Fruit fly (Drosophila melanogaster) whole organism, prepupa: ENCODE measurements around the gene Act87E.

Source experiments
- Blimp-1 ChIP-seq: fragments of 200-800 bp; sonication (Bioruptor generic); optimal IDR thresholded peaks from 3 replicates; lab custom pipeline; 2017; ENCODE audit warnings: missing biosample characterization, missing genetic modification characterization, mild to moderate bottlenecking, moderate library complexity, missing genetic modification reagents
- CG10631 ChIP-seq: fragments of 200-800 bp; sonication (Bioruptor generic); optimal IDR thresholded peaks from 2 replicates; lab custom pipeline; 2016; ENCODE audit warnings: missing biosample characterization, missing genetic modification characterization
- CG11294 ChIP-seq: fragments of 200-800 bp; sonication (Bioruptor generic); IDR thresholded peaks from 2 replicates; pipeline ENCODE4 v1.3.6; 2022; ENCODE audit warnings: missing biosample characterization, missing genetic modification characterization
- CG11902 ChIP-seq: fragments of 200-800 bp; sonication (Bioruptor generic); optimal IDR thresholded peaks from 3 replicates; lab custom pipeline; 2016; ENCODE audit warnings: missing biosample characterization, missing genetic modification characterization
- CG15336 ChIP-seq: fragments of 200-800 bp; sonication (Bioruptor generic); IDR thresholded peaks from 2 replicates; pipeline ENCODE4 v1.3.6; 2022; ENCODE audit warnings: missing biosample characterization, missing genetic modification characterization
- CG1621 ChIP-seq: fragments of 200-800 bp; sonication (Bioruptor generic); optimal IDR thresholded peaks from 3 replicates; lab custom pipeline; 2018; ENCODE audit warnings: missing biosample characterization, mild to moderate bottlenecking, missing genetic modification characterization
- CG16779 ChIP-seq: fragments of 200-800 bp; sonication (Bioruptor generic); optimal IDR thresholded peaks from 3 replicates; lab custom pipeline; 2017; ENCODE audit warnings: missing biosample characterization, mild to moderate bottlenecking, missing genetic modification characterization
- CG3032 ChIP-seq: fragments of 200-800 bp; optimal IDR thresholded peaks from 2 replicates; lab custom pipeline; 2019; ENCODE audit warnings: missing biosample characterization, mild to moderate bottlenecking, missing genetic modification characterization, moderate library complexity
- CG32006 ChIP-seq: fragments of 200-800 bp; sonication (Bioruptor generic); optimal IDR thresholded peaks from 3 replicates; lab custom pipeline; 2017; ENCODE audit warnings: missing biosample characterization, mild to moderate bottlenecking, missing genetic modification characterization
- CG34406 ChIP-seq: fragments of 200-800 bp; sonication (Bioruptor generic); optimal IDR thresholded peaks from 3 replicates; lab custom pipeline; 2016; ENCODE audit warnings: missing biosample characterization, missing genetic modification characterization
- CG3919 ChIP-seq: fragments of 200-800 bp; sonication (Bioruptor generic); optimal IDR thresholded peaks from 3 replicates; lab custom pipeline; 2016; ENCODE audit warnings: missing biosample characterization, missing genetic modification characterization
- CG4318 ChIP-seq: fragments of 200-800 bp; sonication (Bioruptor generic); optimal IDR thresholded peaks from 3 replicates; lab custom pipeline; 2017; ENCODE audit warnings: missing biosample characterization, mild to moderate bottlenecking, missing genetic modification characterization
- CG6163 ChIP-seq: fragments of 200-800 bp; sonication (Bioruptor generic); IDR thresholded peaks from 3 replicates; pipeline ENCODE4 v1.3.6; 2022; ENCODE audit warnings: missing biosample characterization, missing genetic modification characterization
- CG6276 ChIP-seq: fragments of 200-800 bp; sonication (Bioruptor generic); optimal IDR thresholded peaks from 2 replicates; lab custom pipeline; 2017; ENCODE audit warnings: missing biosample characterization, mild to moderate bottlenecking, missing genetic modification characterization
- CG6808 ChIP-seq: fragments of 200-800 bp; sonication (Bioruptor generic); optimal IDR thresholded peaks from 3 replicates; lab custom pipeline; 2017; ENCODE audit warnings: missing biosample characterization, missing genetic modification characterization, mild to moderate bottlenecking, moderate library complexity, missing genetic modification reagents
- CG6854 ChIP-seq: fragments of 200-800 bp; sonication (Bioruptor generic); optimal IDR thresholded peaks from 2 replicates; lab custom pipeline; 2017; ENCODE audit warnings: missing biosample characterization, mild to moderate bottlenecking, missing genetic modification characterization
- CG7368 ChIP-seq: fragments of 200-800 bp; sonication (Bioruptor generic); optimal IDR thresholded peaks from 3 replicates; lab custom pipeline; 2016; ENCODE audit warnings: missing biosample characterization, missing genetic modification characterization
- CG8119 ChIP-seq: fragments of 200-800 bp; sonication (Bioruptor generic); IDR thresholded peaks from 3 replicates; pipeline ENCODE4 v1.3.6; 2022; ENCODE audit warnings: missing biosample characterization, missing genetic modification characterization
- CG8632 ChIP-seq: fragments of 200-800 bp; sonication (Bioruptor generic); optimal IDR thresholded peaks from 3 replicates; lab custom pipeline; 2016; ENCODE audit warnings: missing biosample characterization, missing genetic modification characterization
- CG9139 ChIP-seq: fragments of 200-800 bp; sonication (Bioruptor generic); optimal IDR thresholded peaks from 3 replicates; lab custom pipeline; 2017; ENCODE audit warnings: missing biosample characterization, mild to moderate bottlenecking, missing genetic modification characterization
- Eip78C ChIP-seq: fragments of 200-800 bp; sonication (Bioruptor generic); peaks from one replicate; lab custom pipeline; 2016; ENCODE audit warnings: missing biosample characterization, missing genetic modification characterization
- Eip93F ChIP-seq: fragments of 200-800 bp; sonication (Bioruptor generic); optimal IDR thresholded peaks from 2 replicates; lab custom pipeline; 2016; ENCODE audit warnings: missing biosample characterization, mild to moderate bottlenecking, missing genetic modification characterization
- Hr38 ChIP-seq: sonication (Bioruptor generic); optimal IDR thresholded peaks from 2 replicates; lab custom pipeline; 2016; ENCODE audit warnings: missing biosample characterization, missing genetic modification characterization
- Hr39 ChIP-seq: fragments of 200-800 bp; sonication (Bioruptor generic); optimal IDR thresholded peaks from 2 replicates; lab custom pipeline; 2016; ENCODE audit warnings: missing biosample characterization, missing genetic modification characterization
- Hr4 ChIP-seq: fragments of 200-800 bp; sonication (Bioruptor generic); optimal IDR thresholded peaks from 3 replicates; lab custom pipeline; 2016; ENCODE audit warnings: missing biosample characterization, missing genetic modification characterization
- Lpt ChIP-seq: fragments of 200-800 bp; sonication (Bioruptor generic); optimal IDR thresholded peaks from 3 replicates; lab custom pipeline; 2016; ENCODE audit warnings: missing biosample characterization, missing genetic modification characterization
- Met ChIP-seq: fragments of 200-800 bp; sonication (Bioruptor generic); optimal IDR thresholded peaks from 3 replicates; lab custom pipeline; 2016; ENCODE audit warnings: missing biosample characterization, missing genetic modification characterization
- OdsH ChIP-seq: fragments of 200-800 bp; sonication (Bioruptor generic); optimal IDR thresholded peaks from 3 replicates; lab custom pipeline; 2016; ENCODE audit warnings: missing biosample characterization, missing genetic modification characterization
- Smox ChIP-seq: fragments of 200-800 bp; sonication (Bioruptor generic); optimal IDR thresholded peaks from 3 replicates; lab custom pipeline; 2016; ENCODE audit warnings: missing biosample characterization, missing genetic modification characterization
- Sox14 ChIP-seq: fragments of 200-800 bp; sonication (Bioruptor generic); optimal IDR thresholded peaks from 3 replicates; lab custom pipeline; 2016; ENCODE audit warnings: missing biosample characterization, missing genetic modification characterization
- acj6 ChIP-seq: fragments of 200-800 bp; sonication (Bioruptor generic); optimal IDR thresholded peaks from 3 replicates; lab custom pipeline; 2016; ENCODE audit warnings: missing biosample characterization, missing genetic modification characterization
- eg ChIP-seq: fragments of 200-800 bp; sonication (Bioruptor generic); IDR thresholded peaks from 3 replicates; pipeline ENCODE4 v1.3.6; 2022; ENCODE audit warnings: missing biosample characterization, missing genetic modification characterization
- esn ChIP-seq: fragments of 200-800 bp; sonication (Bioruptor generic); optimal IDR thresholded peaks from 2 replicates; lab custom pipeline; 2016; ENCODE audit warnings: missing biosample characterization, mild to moderate bottlenecking, missing genetic modification characterization, moderate library complexity
- fd59A ChIP-seq: fragments of 200-800 bp; sonication (Bioruptor generic); optimal IDR thresholded peaks from 2 replicates; lab custom pipeline; 2017; ENCODE audit warnings: missing biosample characterization, mild to moderate bottlenecking, missing genetic modification characterization, missing genetic modification reagents
- fd85E ChIP-seq: fragments of 200-800 bp; sonication (Bioruptor generic); optimal IDR thresholded peaks from 3 replicates; lab custom pipeline; 2016; ENCODE audit warnings: missing biosample characterization, missing genetic modification characterization
- fkh ChIP-seq: fragments of 200-800 bp; sonication (Bioruptor generic); optimal IDR thresholded peaks from 3 replicates; lab custom pipeline; 2017; ENCODE audit warnings: missing biosample characterization, mild to moderate bottlenecking, missing genetic modification characterization, moderate library complexity
- lz ChIP-seq: fragments of 200-800 bp; sonication (Bioruptor generic); optimal IDR thresholded peaks from 3 replicates; lab custom pipeline; 2016; ENCODE audit warnings: missing biosample characterization, missing genetic modification characterization
- net ChIP-seq: fragments of 200-800 bp; sonication (Bioruptor generic); optimal IDR thresholded peaks from 3 replicates; lab custom pipeline; 2016; ENCODE audit warnings: missing biosample characterization, missing genetic modification characterization
- pdm3 ChIP-seq: fragments of 200-800 bp; sonication (Bioruptor generic); optimal IDR thresholded peaks from 3 replicates; lab custom pipeline; 2016; ENCODE audit warnings: missing biosample characterization, missing genetic modification characterization
- salr ChIP-seq, 2 experiments: fragments of 200-800 bp; sonication (Bioruptor generic); optimal IDR thresholded peaks; 3 replicates each; lab custom pipeline; 2016 to 2018; ENCODE audit warnings: missing biosample characterization in 2 of 2, missing genetic modification characterization in 2 of 2, mild to moderate bottlenecking in 1 of 2
- svp ChIP-seq: fragments of 200-800 bp; sonication (Bioruptor generic); peaks from one replicate; lab custom pipeline; 2016; ENCODE audit warnings: missing biosample characterization, missing genetic modification characterization
- topi ChIP-seq: fragments of 200-800 bp; sonication (Bioruptor generic); optimal IDR thresholded peaks from 3 replicates; lab custom pipeline; 2016; ENCODE audit warnings: missing biosample characterization, missing genetic modification characterization
- vri ChIP-seq: fragments of 200-800 bp; sonication (Bioruptor generic); optimal IDR thresholded peaks from 3 replicates; lab custom pipeline; 2016; ENCODE audit warnings: missing biosample characterization, mild to moderate bottlenecking, missing genetic modification characterization

The Act87E gene

DNA sequence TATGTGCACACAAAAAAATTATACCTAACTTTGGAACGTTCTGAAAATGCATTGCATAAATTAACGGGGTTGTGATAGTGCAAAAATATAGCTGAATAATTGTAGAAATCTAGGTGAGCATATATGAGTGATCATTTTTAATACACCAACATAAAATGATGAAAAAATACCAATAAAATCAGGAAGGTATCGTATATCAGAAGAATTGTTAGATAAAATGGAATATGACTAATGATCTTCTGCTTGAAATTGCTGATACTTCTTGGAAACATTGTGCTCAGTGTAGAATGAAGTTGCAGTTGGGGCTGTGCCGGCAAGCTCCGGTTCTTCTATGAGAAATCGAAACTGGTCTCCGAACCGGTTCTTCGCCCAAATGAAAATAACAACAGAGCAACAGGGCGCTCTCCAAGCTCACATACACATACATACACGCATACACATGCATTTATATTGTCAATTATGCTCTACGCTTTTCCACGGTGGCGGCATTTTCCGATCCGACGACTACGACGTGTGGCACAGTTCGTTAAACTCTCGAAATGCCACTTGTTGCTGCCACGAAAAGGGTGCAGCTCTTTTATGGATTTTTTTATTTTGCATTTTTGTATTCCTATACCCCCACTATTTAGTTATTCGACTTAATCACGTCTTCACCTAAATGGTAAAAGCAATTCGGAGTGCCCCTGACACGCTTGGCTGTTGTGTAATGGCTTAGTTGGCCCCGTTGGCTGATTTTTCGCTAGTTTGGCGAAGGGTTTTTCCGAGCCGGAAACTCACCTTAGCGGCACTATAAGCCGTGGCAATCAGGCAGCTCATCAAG is 24.7 kb upstream of the Act87E start (continued):
- TF ChIP-seq Met (peak; percentile 95), svp (GFP tag; lab: Kevin White, UChicago) (peak; percentile 97), CG10631 (peak; percentile 95), CG8632 (GFP tag; lab: Kevin White, UChicago) (peak; percentile 96), CG34406 (GFP tag; lab: Kevin White, UChicago) (peak; percentile 96), CG3919 (GFP tag; lab: Kevin White, UChicago) (peak; percentile 91), salr (GFP tag; optimal IDR thresholded peaks at IDR 0.05; lab: Kevin White, UChicago) (peak; percentile 85 to 95), Blimp-1 (GFP tag; lab: Kevin White, UChicago) (peak; percentile 91), Hr38 (GFP tag; lab: Kevin White, UChicago) (peak; percentile 25), Sox14 (GFP tag; lab: Kevin White, UChicago) (peak; percentile 96)
- TF ChIP-seq, all 60 proteins: peak for 60

DNA sequence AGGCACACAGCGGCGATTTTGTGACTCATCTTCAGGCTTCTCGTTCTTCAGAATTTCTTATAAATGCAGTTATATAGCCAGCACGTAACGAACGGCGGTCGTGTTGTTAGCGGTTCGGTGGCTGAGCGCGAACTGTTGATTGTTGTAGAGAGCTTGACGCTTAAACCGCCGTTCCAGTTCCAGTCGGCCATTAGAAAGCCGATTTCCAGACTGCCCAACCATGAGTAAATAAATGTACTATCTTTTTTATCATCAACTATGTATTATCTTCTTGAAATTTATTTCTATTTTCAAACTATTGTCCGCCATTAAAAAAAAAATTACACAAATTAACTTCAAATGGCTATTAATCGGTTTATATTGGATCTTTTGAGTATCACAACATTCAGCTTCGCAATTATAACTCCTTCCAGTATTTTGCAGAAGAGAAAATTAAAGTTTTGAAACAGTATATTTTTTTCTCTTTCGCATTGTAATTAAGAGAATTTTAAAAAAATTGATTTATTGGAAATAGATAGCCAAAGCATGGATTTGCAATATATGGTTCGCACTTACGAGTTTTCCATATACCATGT is 24.0 kb upstream of the Act87E start, which contains the start of gene GILT1:
Gene GILT1 (minus strand): TSS at position 141 of the 575 bp plus-strand sequence.
- TF ChIP-seq CG32006 (GFP tag; lab: Kevin White, UChicago) (no peak), Eip93F (GFP tag; lab: Kevin White, UChicago) (no peak), esn (GFP tag; lab: Kevin White, UChicago) (peak; percentile 20), CG1621 (tag; lab: Kevin White, UChicago) (no peak), CG3919 (GFP tag; lab: Kevin White, UChicago) (peak; percentile 24), CG6854 (peak; percentile 44), eg (peak; percentile 38; the same call in 2 of the 3 replicates), CG6808 (no peak), pdm3 (no peak), fkh (peak; percentile 11), vri (GFP tag; lab: Kevin White, UChicago) (peak; percentile 36), Hr4 (peak; percentile 27), net (GFP tag; lab: Kevin White, UChicago) (no peak), Eip78C (GFP tag; lab: Kevin White, UChicago) (no peak), Smox (GFP tag; lab: Kevin White, UChicago) (peak; percentile 30), CG4318 (GFP tag; lab: Kevin White, UChicago) (no peak), CG6163 (GFP tag; lab: Robert Waterston, UW) (no peak), svp (GFP tag; lab: Kevin White, UChicago) (no peak), CG15336 (GFP tag; lab: Robert Waterston, UW) (0 out of 2 replicates have a peak, but pooled peaks have one; percentile 7), CG9139 (GFP tag; lab: Kevin White, UChicago) (no peak), fd85E (GFP tag; lab: Kevin White, UChicago) (no peak), acj6 (GFP tag; lab: Kevin White, UChicago) (no peak), Blimp-1 (GFP tag; lab: Kevin White, UChicago) (no peak), OdsH (GFP tag; lab: Kevin White, UChicago) (no peak), CG8119 (no peak), Lpt (GFP tag; lab: Kevin White, UChicago) (no peak), Hr38 (GFP tag; lab: Kevin White, UChicago) (no peak)

DNA sequence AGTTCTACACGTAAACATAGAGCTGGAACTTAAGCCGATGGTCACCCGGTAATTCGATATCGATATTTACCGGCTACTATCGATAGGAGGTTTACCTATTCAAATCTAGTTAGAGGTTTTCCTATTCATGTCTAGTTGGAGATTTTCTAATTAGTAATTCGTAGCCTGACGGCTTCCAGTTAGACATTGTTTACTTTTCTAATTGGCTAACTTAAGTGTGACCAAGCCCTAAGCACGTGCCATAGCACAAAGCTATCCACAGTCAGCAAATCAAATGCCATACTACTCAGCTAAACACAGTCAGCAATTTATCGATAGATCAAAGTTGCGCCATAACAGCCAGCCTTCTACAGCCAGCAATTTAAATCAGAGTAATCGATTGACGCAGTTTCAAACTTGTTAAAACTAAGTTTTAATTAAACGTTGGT is 22.7 kb upstream of the Act87E start, which contains the start of gene Dpm3:
Gene Dpm3 (minus strand): TSS at position 20 of the 428 bp plus-strand sequence.
- TF ChIP-seq CG34406 (GFP tag; lab: Kevin White, UChicago): no peak
- TF ChIP-seq fkh: peak; percentile 98
- TF ChIP-seq Sox14 (GFP tag; lab: Kevin White, UChicago): no peak
- no peak for TF ChIP-seq svp (GFP tag; lab: Kevin White, UChicago)
- TF ChIP-seq CG7368 (GFP tag; lab: Kevin White, UChicago): no peak
- TF ChIP-seq CG9139 (GFP tag; lab: Kevin White, UChicago): no peak
- TF ChIP-seq CG11902 (GFP tag; lab: Kevin White, UChicago): no peak
- no peak for TF ChIP-seq CG6276 (GFP tag; lab: Kevin White, UChicago)
- no peak for TF ChIP-seq CG3919 (GFP tag; lab: Kevin White, UChicago)
- TF ChIP-seq Eip93F (GFP tag; lab: Kevin White, UChicago): no peak
- peak; percentile 13 for TF ChIP-seq Hr39 (GFP tag; lab: Kevin White, UChicago)
- TF ChIP-seq CG6808: no peak
- TF ChIP-seq CG4318 (GFP tag; lab: Kevin White, UChicago): no peak
- TF ChIP-seq lz (GFP tag; lab: Kevin White, UChicago): peak; percentile 3
- no peak for TF ChIP-seq CG11294 (GFP tag; lab: Robert Waterston, UW)
- no peak for TF ChIP-seq fd59A (GFP tag; lab: Kevin White, UChicago)
- no peak for TF ChIP-seq fd85E (GFP tag; lab: Kevin White, UChicago)
- no peak for TF ChIP-seq CG16779
- TF ChIP-seq CG15336 (GFP tag; lab: Robert Waterston, UW): no peak
- TF ChIP-seq topi (GFP tag; lab: Kevin White, UChicago): no peak
- TF ChIP-seq CG3032 (tag; lab: Kevin White, UChicago): peak; percentile 24
